Fruit fly (Drosophila melanogaster) whole organism, embryonic: ENCODE data around the gene Tis11.

ENCODE experiments used
- Atf6 ChIP-seq: fragments of 200-800 bp; sonication (Bioruptor generic); IDR thresholded peaks from 2 replicates; pipeline ENCODE4 v1.3.6; 2022; ENCODE audit warnings: missing biosample characterization, missing genetic modification characterization
- B-H2 ChIP-seq: fragments of 200-800 bp; sonication (Bioruptor generic); optimal IDR thresholded peaks from 2 replicates; lab custom pipeline; 2018; ENCODE audit warnings: missing biosample characterization, mild to moderate bottlenecking, missing genetic modification characterization
- Blimp-1 ChIP-seq: fragments of 200-800 bp; sonication (Bioruptor generic); optimal IDR thresholded peaks from 3 replicates; lab custom pipeline; 2018; ENCODE audit warnings: missing biosample characterization, missing genetic modification characterization, mild to moderate bottlenecking, moderate library complexity, missing genetic modification reagents
- C15 ChIP-seq: fragments of 200-800 bp; sonication (Bioruptor generic); IDR thresholded peaks from 3 replicates; pipeline ENCODE4 v1.3.6; 2022; ENCODE audit warnings: missing biosample characterization, missing genetic modification characterization
- CG10462 ChIP-seq: fragments of 200-800 bp; sonication (Bioruptor generic); optimal IDR thresholded peaks from 2 replicates; lab custom pipeline; 2016; ENCODE audit warnings: missing biosample characterization, missing genetic modification characterization
- CG11723 ChIP-seq: fragments of 200-800 bp; sonication (Bioruptor generic); optimal IDR thresholded peaks from 2 replicates; lab custom pipeline; 2017; ENCODE audit warnings: missing biosample characterization, mild to moderate bottlenecking, missing genetic modification characterization
- CG12236 ChIP-seq: fragments of 200-800 bp; sonication (Bioruptor generic); optimal IDR thresholded peaks from 2 replicates; lab custom pipeline; 2016; ENCODE audit warnings: missing biosample characterization, missing genetic modification characterization
- CG12391 ChIP-seq: fragments of 200-800 bp; sonication (Bioruptor generic); optimal IDR thresholded peaks from 3 replicates; lab custom pipeline; 2018; ENCODE audit warnings: missing biosample characterization, mild to moderate bottlenecking, missing genetic modification characterization, moderate library complexity
- CG12942 ChIP-seq: fragments of 200-800 bp; sonication (Bioruptor generic); optimal IDR thresholded peaks from 3 replicates; lab custom pipeline; 2016; ENCODE audit warnings: missing biosample characterization, missing genetic modification characterization
- CG13296 ChIP-seq: fragments of 200-800 bp; sonication (Bioruptor generic); optimal IDR thresholded peaks from 3 replicates; lab custom pipeline; 2018; ENCODE audit warnings: missing biosample characterization, mild to moderate bottlenecking, missing genetic modification characterization
- CG14965 ChIP-seq: fragments of 200-800 bp; sonication (Bioruptor generic); optimal IDR thresholded peaks from 2 replicates; lab custom pipeline; 2016; ENCODE audit warnings: missing biosample characterization, missing genetic modification characterization, borderline replicate concordance
- CG15269 ChIP-seq: fragments of 200-800 bp; sonication (Bioruptor generic); optimal IDR thresholded peaks from 2 replicates; lab custom pipeline; 2018; ENCODE audit warnings: missing biosample characterization, mild to moderate bottlenecking, missing genetic modification characterization, moderate library complexity
- CG15696 ChIP-seq: fragments of 200-800 bp; sonication (Bioruptor generic); optimal IDR thresholded peaks from 2 replicates; lab custom pipeline; 2019; ENCODE audit warnings: missing biosample characterization, mild to moderate bottlenecking, missing genetic modification characterization, moderate library complexity
- CG17328 ChIP-seq: fragments of 200-800 bp; sonication (Bioruptor generic); IDR thresholded peaks from 2 replicates; pipeline ENCODE4 v1.3.6; 2022; ENCODE audit warnings: missing biosample characterization, missing genetic modification characterization
- CG17568 ChIP-seq: fragments of 200-800 bp; sonication (Bioruptor generic); optimal IDR thresholded peaks from 2 replicates; lab custom pipeline; 2018; ENCODE audit warnings: missing biosample characterization, mild to moderate bottlenecking, missing genetic modification characterization, moderate library complexity
- CG17612 ChIP-seq: fragments of 200-800 bp; sonication (Bioruptor generic); IDR thresholded peaks from 2 replicates; pipeline ENCODE4 v1.3.6; 2022; ENCODE audit warnings: missing biosample characterization, missing genetic modification characterization
- CG1792 ChIP-seq: fragments of 200-800 bp; sonication (Bioruptor generic); optimal IDR thresholded peaks from 2 replicates; lab custom pipeline; 2016; ENCODE audit warnings: missing biosample characterization, missing genetic modification characterization
- CG18619 ChIP-seq: fragments of 200-800 bp; sonication (Bioruptor generic); optimal IDR thresholded peaks from 3 replicates; lab custom pipeline; 2017; ENCODE audit warnings: missing biosample characterization, mild to moderate bottlenecking, missing genetic modification characterization
- CG31365 ChIP-seq: fragments of 200-800 bp; sonication (Bioruptor generic); optimal IDR thresholded peaks from 2 replicates; lab custom pipeline; 2018; ENCODE audit warnings: missing biosample characterization, mild to moderate bottlenecking, missing genetic modification characterization
- CG32767 ChIP-seq: fragments of 200-800 bp; sonication (Bioruptor generic); IDR thresholded peaks from 2 replicates; pipeline ENCODE4 v1.3.6; 2022; ENCODE audit warnings: missing biosample characterization, missing genetic modification characterization
- CG3726 ChIP-seq: fragments of 200-800 bp; sonication (Bioruptor generic); IDR thresholded peaks from 3 replicates; pipeline ENCODE4, ENCODE4 v1.3.6; 2022; ENCODE audit warnings: missing biosample characterization, missing genetic modification characterization
- CG3995 ChIP-seq: fragments of 200-800 bp; sonication (Bioruptor generic); optimal IDR thresholded peaks from 3 replicates; lab custom pipeline; 2016; ENCODE audit warnings: missing biosample characterization, missing genetic modification characterization
- CG8281 ChIP-seq: fragments of 200-800 bp; sonication (Bioruptor generic); optimal IDR thresholded peaks from 2 replicates; lab custom pipeline; 2018; ENCODE audit warnings: missing biosample characterization, mild to moderate bottlenecking, missing genetic modification characterization, moderate library complexity
- Eip74EF ChIP-seq, 2 experiments: fragments of 200-800 bp in 1 of 2; fragments of >200 bp in 1 of 2; sonication (Bioruptor generic) in 1 of 2; optimal IDR thresholded peaks; 2 replicates each; lab custom pipeline; 2017 to 2019; ENCODE audit warnings: missing biosample characterization in 2 of 2, missing genetic modification characterization in 2 of 2, mild to moderate bottlenecking in 1 of 2, moderate library complexity in 1 of 2
- Fer2 ChIP-seq: fragments of 200-800 bp; sonication (Bioruptor generic); optimal IDR thresholded peaks from 2 replicates; lab custom pipeline; 2018; ENCODE audit warnings: missing biosample characterization, mild to moderate bottlenecking, missing genetic modification characterization, moderate library complexity
- HHEX ChIP-seq: fragments of 200-800 bp; sonication (Bioruptor generic); optimal IDR thresholded peaks from 3 replicates; lab custom pipeline; 2017; ENCODE audit warnings: missing biosample characterization, mild to moderate bottlenecking, missing genetic modification characterization, missing genetic modification reagents
- Hr3 ChIP-seq: fragments of 200-800 bp; sonication (Bioruptor generic); optimal IDR thresholded peaks from 3 replicates; lab custom pipeline; 2016; ENCODE audit warnings: missing biosample characterization, missing genetic modification characterization
- Hr51 ChIP-seq, 2 experiments: fragments of 200-800 bp; sonication (Bioruptor generic); optimal IDR thresholded peaks; 2 replicates in 1 of 2; 3 replicates in 1 of 2; lab custom pipeline; 2016 to 2018; ENCODE audit warnings: missing biosample characterization in 2 of 2, missing genetic modification characterization in 2 of 2, mild to moderate bottlenecking in 1 of 2, moderate library complexity in 1 of 2
- NC2α ChIP-seq: fragments of 200-800 bp; sonication (Bioruptor generic); optimal IDR thresholded peaks from 2 replicates; lab custom pipeline; 2016; ENCODE audit warnings: missing biosample characterization, missing genetic modification characterization
- Nf-YC ChIP-seq: fragments of 200-800 bp; optimal IDR thresholded peaks from 3 replicates; lab custom pipeline; 2019; ENCODE audit warnings: missing biosample characterization, mild to moderate bottlenecking, missing genetic modification characterization, moderate library complexity
- Oli ChIP-seq: fragments of 200-800 bp; sonication (Bioruptor generic); optimal IDR thresholded peaks from 2 replicates; lab custom pipeline; 2018; ENCODE audit warnings: missing biosample characterization, mild to moderate bottlenecking, missing genetic modification characterization, moderate library complexity
- Poxn ChIP-seq: fragments of 200-800 bp; sonication (Bioruptor generic); IDR thresholded peaks from 2 replicates; pipeline ENCODE4 v1.3.6; 2022; ENCODE audit warnings: missing biosample characterization, missing genetic modification characterization
- ab ChIP-seq: fragments of 200-800 bp; sonication (Bioruptor generic); optimal IDR thresholded peaks from 2 replicates; lab custom pipeline; 2016; ENCODE audit warnings: missing biosample characterization, missing genetic modification characterization
- abd-A ChIP-seq: fragments of 200-800 bp; sonication (Bioruptor generic); optimal IDR thresholded peaks from 3 replicates; lab custom pipeline; 2019; ENCODE audit warnings: missing biosample characterization, mild to moderate bottlenecking, missing genetic modification characterization, moderate library complexity
- ac ChIP-seq: fragments of 200-800 bp; sonication (Bioruptor generic); optimal IDR thresholded peaks from 3 replicates; lab custom pipeline; 2017; ENCODE audit warnings: missing biosample characterization, mild to moderate bottlenecking, missing genetic modification characterization
- cg ChIP-seq: fragments of 200-800 bp; sonication (Bioruptor generic); optimal IDR thresholded peaks from 3 replicates; lab custom pipeline; 2019; ENCODE audit warnings: missing biosample characterization, mild to moderate bottlenecking, missing genetic modification characterization, moderate library complexity
- fru ChIP-seq: fragments of >200 bp; optimal IDR thresholded peaks from 2 replicates; lab custom pipeline; 2017
- ftz-f1 ChIP-seq: fragments of 200-800 bp; sonication (Bioruptor generic); optimal IDR thresholded peaks from 2 replicates; lab custom pipeline; 2016; ENCODE audit warnings: missing biosample characterization, missing genetic modification characterization
- fu2 ChIP-seq: fragments of 200-800 bp; sonication (Bioruptor generic); optimal IDR thresholded peaks from 2 replicates; lab custom pipeline; 2016; ENCODE audit warnings: missing biosample characterization, missing genetic modification characterization
- gce ChIP-seq: fragments of 200-800 bp; sonication (Bioruptor generic); IDR thresholded peaks from 3 replicates; pipeline ENCODE4 v1.3.6; 2022; ENCODE audit warnings: missing biosample characterization, missing genetic modification characterization
- gsb ChIP-seq: fragments of 200-800 bp; sonication (Bioruptor generic); IDR thresholded peaks from 2 replicates; pipeline ENCODE4 v1.3.6; 2022; ENCODE audit warnings: missing biosample characterization, missing genetic modification characterization
- jumu ChIP-seq: fragments of 200-800 bp; sonication (Bioruptor generic); optimal IDR thresholded peaks from 3 replicates; lab custom pipeline; 2016; ENCODE audit warnings: missing biosample characterization, missing genetic modification characterization
- klu ChIP-seq: fragments of 200-800 bp; sonication (Bioruptor generic); IDR thresholded peaks from 2 replicates; pipeline ENCODE4 v1.3.6; 2022; ENCODE audit warnings: missing biosample characterization, missing genetic modification characterization
- kni ChIP-seq: fragments of 200-800 bp; sonication (Bioruptor generic); optimal IDR thresholded peaks from 3 replicates; lab custom pipeline; 2017; ENCODE audit warnings: mild to moderate bottlenecking, missing biosample characterization, missing genetic modification reagents, missing genetic modification characterization
- oc ChIP-seq: fragments of 200-800 bp; sonication (Bioruptor generic); optimal IDR thresholded peaks from 2 replicates; lab custom pipeline; 2018; ENCODE audit warnings: missing biosample characterization, mild to moderate bottlenecking, missing genetic modification characterization, moderate library complexity
- otp ChIP-seq: fragments of 200-800 bp; sonication (Bioruptor generic); IDR thresholded peaks from 3 replicates; pipeline ENCODE4, ENCODE4 v1.3.6; 2022; ENCODE audit warnings: missing biosample characterization, missing genetic modification characterization
- pum ChIP-seq: fragments of 200-800 bp; sonication (Bioruptor generic); optimal IDR thresholded peaks from 2 replicates; lab custom pipeline; 2016; ENCODE audit warnings: missing biosample characterization, missing genetic modification characterization
- sens-2 ChIP-seq: fragments of 200-800 bp; sonication (Bioruptor generic); IDR thresholded peaks from 2 replicates; pipeline ENCODE4 v1.3.6; 2022; ENCODE audit warnings: missing biosample characterization, missing genetic modification characterization
- zen ChIP-seq: fragments of 200-800 bp; sonication (Bioruptor generic); optimal IDR thresholded peaks from 3 replicates; lab custom pipeline; 2018; ENCODE audit warnings: missing biosample characterization, mild to moderate bottlenecking, missing genetic modification characterization, moderate library complexity
- zf30C ChIP-seq: fragments of 200-800 bp; sonication (Bioruptor generic); optimal IDR thresholded peaks from 3 replicates; lab custom pipeline; 2018; ENCODE audit warnings: missing biosample characterization, mild to moderate bottlenecking, missing genetic modification characterization

Tis11 gene

dm6 chrX:12676554-12677336 is 17.5 kb downstream of the Tis11 start (continued):
- TF ChIP-seq Eip74EF (GFP tag; optimal IDR thresholded peaks at IDR 0.05; lab: Kevin White, UChicago): no peak
- no peak for TF ChIP-seq CG17328
- no peak for TF ChIP-seq CG3995 (GFP tag; lab: Kevin White, UChicago)
- TF ChIP-seq CG11723: no peak
- no peak for TF ChIP-seq gsb (GFP tag; lab: Robert Waterston, UW)
- no peak for TF ChIP-seq gce (GFP tag; lab: Robert Waterston, UW)
- TF ChIP-seq CG13296: peak; percentile 6
- TF ChIP-seq Blimp-1 (GFP tag; lab: Kevin White, UChicago): peak; percentile 73
- peak; percentile 46 for TF ChIP-seq CG15269 (tag; lab: Kevin White, UChicago)
- TF ChIP-seq CG17612: no peak
- no peak for TF ChIP-seq Oli
- no peak for TF ChIP-seq Poxn (GFP tag; lab: Robert Waterston, UW)
- TF ChIP-seq CG12236: no peak
- no peak for TF ChIP-seq ab
- TF ChIP-seq zen: no peak
- peak; percentile 3 for TF ChIP-seq CG18619
- TF ChIP-seq CG15696 (tag; lab: Kevin White, UChicago): no peak
- peak; percentile 69 for TF ChIP-seq Nf-YC (tag; lab: Kevin White, UChicago)
- TF ChIP-seq Fer2: no peak
- TF ChIP-seq CG12391 (tag; lab: Kevin White, UChicago): peak; percentile 7
- TF ChIP-seq Hr51 (GFP tag; optimal IDR thresholded peaks at IDR 0.05; lab: Kevin White, UChicago): no peak
- TF ChIP-seq Hr3: no peak
- TF ChIP-seq CG10462 (GFP tag; lab: Kevin White, UChicago): no peak
- TF ChIP-seq otp (GFP tag; lab: Robert Waterston, UW): no peak
- TF ChIP-seq zf30C (GFP tag; lab: Kevin White, UChicago): no peak
- TF ChIP-seq fu2: no peak
- TF ChIP-seq cg (GFP tag; lab: Kevin White, UChicago): peak; percentile 63
- TF ChIP-seq Atf6 (GFP tag; lab: Robert Waterston, UW): no peak
- no peak for TF ChIP-seq C15
- TF ChIP-seq CG3726 (GFP tag; lab: Robert Waterston, UW): no peak
- TF ChIP-seq jumu (GFP tag; lab: Kevin White, UChicago): no peak
- TF ChIP-seq CG14965: no peak
- no peak for TF ChIP-seq CG31365 (tag; lab: Kevin White, UChicago)
- no peak for TF ChIP-seq ac (GFP tag; lab: Kevin White, UChicago)
- TF ChIP-seq HHEX (GFP tag; lab: Kevin White, UChicago): no peak
- peak; percentile 4 for TF ChIP-seq B-H2 (GFP tag; lab: Kevin White, UChicago)
- TF ChIP-seq NC2α (GFP tag; lab: Kevin White, UChicago): no peak
- TF ChIP-seq abd-A (tag; lab: Kevin White, UChicago): peak; percentile 89
- no peak for TF ChIP-seq CG8281 (tag; lab: Kevin White, UChicago)
- TF ChIP-seq ftz-f1: no peak
- TF ChIP-seq sens-2: no peak
- TF ChIP-seq CG32767 (GFP tag; lab: Robert Waterston, UW): no peak
- TF ChIP-seq oc (tag; lab: Kevin White, UChicago): peak; percentile 62
- TF ChIP-seq klu (GFP tag; lab: Robert Waterston, UW): no peak
- no peak for TF ChIP-seq CG12942 (GFP tag; lab: Kevin White, UChicago)
- no peak for TF ChIP-seq fru (lab: Kevin White, UChicago)
- TF ChIP-seq CG17568: no peak
- TF ChIP-seq kni (GFP tag; lab: Kevin White, UChicago): peak; percentile 89
- no peak for TF ChIP-seq CG1792 (GFP tag; lab: Kevin White, UChicago)
- TF ChIP-seq pum: no peak
